Worm (Caenorhabditis elegans): Measurements from ENCODE around the gene ZC443.4.
A peak's percentile ranks its signal among the peaks of the same experiment; 100 is the strongest.

Gene ZC443.4

ce11 chrV:12818486-12818885, 1.2 kb downstream of the ZC443.4 start:
- TF ChIP-seq dao-5 (tag; optimal IDR thresholded peaks at IDR 0.05) (no peak), W03F9.2 (tag; optimal IDR thresholded peaks at IDR 0.05) (no peak), him-1 (tag; optimal IDR thresholded peaks at IDR 0.05) (no peak)

- TF ChIP-seq W03F9.2 (tag; optimal IDR thresholded peaks at IDR 0.05) (no peak), dao-5 (tag; optimal IDR thresholded peaks at IDR 0.05) (no peak), him-1 (tag; optimal IDR thresholded peaks at IDR 0.05) (no peak)
These were observed 3.0 kb downstream of the ZC443.4 start for ce11 chrV:12816672-12817071.

ce11 chrV:12815386-12815785, 4.3 kb downstream of the ZC443.4 start:
- TF ChIP-seq him-1 (tag; optimal IDR thresholded peaks at IDR 0.05), result no peak
- no peak for TF ChIP-seq W03F9.2 (tag; optimal IDR thresholded peaks at IDR 0.05)
- no peak for TF ChIP-seq dao-5 (tag; optimal IDR thresholded peaks at IDR 0.05)

ce11 chrV:12814481-12814882, 5.2 kb downstream of the ZC443.4 start:
- no peak for TF ChIP-seq W03F9.2 (tag; optimal IDR thresholded peaks at IDR 0.05)
- peak; percentile 83 for TF ChIP-seq him-1 (tag; optimal IDR thresholded peaks at IDR 0.05)

- no peak for TF ChIP-seq him-1 (tag; optimal IDR thresholded peaks at IDR 0.05)
- TF ChIP-seq W03F9.2 (tag; optimal IDR thresholded peaks at IDR 0.05), result no peak
- TF ChIP-seq dao-5 (tag; optimal IDR thresholded peaks at IDR 0.05), result no peak
These were observed 5.7 kb downstream of the ZC443.4 start, which contains the start of gene ZC443.3 for ce11 chrV:12814022-12814421. Gene ZC443.3 (minus strand): TSS chrV:12814122.

- TF ChIP-seq W03F9.2 (tag; optimal IDR thresholded peaks at IDR 0.05) (no peak), him-1 (tag; optimal IDR thresholded peaks at IDR 0.05) (no peak), dao-5 (tag; optimal IDR thresholded peaks at IDR 0.05) (no peak)
These were observed 7.9 kb downstream of the ZC443.4 start for ce11 chrV:12811810-12812209.

ce11 chrV:12811126-12811525, 8.6 kb downstream of the ZC443.4 start, which contains the start of gene ZC443.2:
Gene ZC443.2 (minus strand): TSS chrV:12811192.
- no peak for TF ChIP-seq him-1 (tag; optimal IDR thresholded peaks at IDR 0.05)
- TF ChIP-seq W03F9.2 (tag; optimal IDR thresholded peaks at IDR 0.05), result no peak
- TF ChIP-seq dao-5 (tag; optimal IDR thresholded peaks at IDR 0.05), result no peak

ce11 chrV:12809876-12810275, 9.8 kb downstream of the ZC443.4 start, which contains the start of gene ZC443.1:
Gene ZC443.1 (minus strand): TSS chrV:12810080.
- TF ChIP-seq dao-5 (tag; optimal IDR thresholded peaks at IDR 0.05), result no peak
- TF ChIP-seq W03F9.2 (tag; optimal IDR thresholded peaks at IDR 0.05), result no peak

- TF ChIP-seq dao-5 (tag; optimal IDR thresholded peaks at IDR 0.05), result no peak
- no peak for TF ChIP-seq him-1 (tag; optimal IDR thresholded peaks at IDR 0.05)
- no peak for TF ChIP-seq W03F9.2 (tag; optimal IDR thresholded peaks at IDR 0.05)
These were observed 13.5 kb downstream of the ZC443.4 start, which contains the start of gene ZC443.7 for ce11 chrV:12806190-12806589. Gene ZC443.7 (plus strand): TSS chrV:12806490.

- no peak for TF ChIP-seq W03F9.2 (tag; optimal IDR thresholded peaks at IDR 0.05)
- no peak for TF ChIP-seq him-1 (tag; optimal IDR thresholded peaks at IDR 0.05)
These were observed 16.4 kb downstream of the ZC443.4 start, which contains the start of gene srbc-45 for ce11 chrV:12803274-12803673. Gene srbc-45 (plus strand): TSS chrV:12803574.

ce11 chrV:12800171-12800570, 19.5 kb downstream of the ZC443.4 start, which contains the start of gene ugt-3:
Gene ugt-3 (minus strand): TSS chrV:12800271.
- TF ChIP-seq W03F9.2 (tag; optimal IDR thresholded peaks at IDR 0.05) (no peak), him-1 (tag; optimal IDR thresholded peaks at IDR 0.05) (no peak), dao-5 (tag; optimal IDR thresholded peaks at IDR 0.05) (no peak)

- TF ChIP-seq W03F9.2 (tag; optimal IDR thresholded peaks at IDR 0.05) (no peak), him-1 (tag; optimal IDR thresholded peaks at IDR 0.05) (no peak), dao-5 (tag; optimal IDR thresholded peaks at IDR 0.05) (no peak)
These were observed 21.7 kb downstream of the ZC443.4 start, which contains the start of gene ugt-6 for ce11 chrV:12797992-12798391. Gene ugt-6 (minus strand): TSS chrV:12798224.

- TF ChIP-seq him-1 (tag; optimal IDR thresholded peaks at IDR 0.05), result no peak
These were observed 22.7 kb downstream of the ZC443.4 start for ce11 chrV:12796908-12797490.

- no peak for TF ChIP-seq dao-5 (tag; optimal IDR thresholded peaks at IDR 0.05)
- no peak for TF ChIP-seq W03F9.2 (tag; optimal IDR thresholded peaks at IDR 0.05)
These were observed 23.8 kb downstream of the ZC443.4 start for ce11 chrV:12795927-12796326.

- TF ChIP-seq W03F9.2 (tag; optimal IDR thresholded peaks at IDR 0.05) (no peak), dao-5 (tag; optimal IDR thresholded peaks at IDR 0.05) (no peak), him-1 (tag; optimal IDR thresholded peaks at IDR 0.05) (no peak)
These were observed 24.5 kb downstream of the ZC443.4 start, which contains the start of gene ugt-4 for ce11 chrV:12795196-12795595. Gene ugt-4 (minus strand): TSS chrV:12795336.

Data from whole organism, L4/young adult.